Worm (Caenorhabditis elegans) whole organism, L1 larva: ENCODE data around the gene smg-4.

ENCODE experiments used
- C04F5.9 ChIP-seq: sonication (generic microtip); optimal IDR thresholded peaks from 2 replicates; lab custom pipeline; 2016; ENCODE audit warnings: missing genetic modification characterization, missing compliant biosample characterization
- F16B12.6 ChIP-seq: fragments of 150-350 bp; optimal IDR thresholded peaks from 2 replicates; lab custom pipeline; 2014; ENCODE audit warnings: missing biosample characterization, missing genetic modification characterization
- aha-1 ChIP-seq: fragments of 150-350 bp; optimal IDR thresholded peaks from 2 replicates; lab custom pipeline; 2014; ENCODE audit warnings: missing biosample characterization, missing genetic modification characterization
- ama-1 ChIP-seq: fragments of 150-350 bp; optimal IDR thresholded peaks from 2 replicates; lab custom pipeline; 2014
- ceh-82 ChIP-seq, 3 experiments: fragments of 150-350 bp in 1 of 3; sonication (generic microtip) in 2 of 3; optimal IDR thresholded peaks; 2 replicates each; lab custom pipeline; 2014 to 2017; ENCODE audit warnings: missing biosample characterization in 3 of 3, missing genetic modification characterization in 3 of 3
- ces-1 ChIP-seq: fragments of 150-350 bp; optimal IDR thresholded peaks from 2 replicates; lab custom pipeline; 2014; ENCODE audit warnings: missing biosample characterization, missing genetic modification reagents, missing genetic modification characterization
- efl-1 ChIP-seq, 4 experiments: fragments of 150-350 bp; optimal IDR thresholded peaks in 3 of 4; peaks in 1 of 4; 1 replicate in 1 of 4; 2 replicates in 3 of 4; lab custom pipeline; 2014; ENCODE audit warnings: missing biosample characterization in 2 of 4, missing genetic modification characterization in 2 of 4, missing genetic modification reagents in 2 of 4
- efl-3 ChIP-seq: fragments of 200-800 bp; sonication (Bioruptor generic); optimal IDR thresholded peaks from 2 replicates; lab custom pipeline; 2018; ENCODE audit warnings: mild to moderate bottlenecking, missing genetic modification characterization, missing compliant biosample characterization
- egl-27 ChIP-seq, 2 experiments: fragments of 150-350 bp in 1 of 2; sonication (generic microtip); optimal IDR thresholded peaks; 3 replicates each; lab custom pipeline; 2017 to 2018; ENCODE audit warnings: missing biosample characterization in 2 of 2, missing genetic modification characterization in 2 of 2, missing genetic modification reagents in 2 of 2
- elt-2 ChIP-seq: sonication (generic microtip); optimal IDR thresholded peaks from 2 replicates; lab custom pipeline; 2016; ENCODE audit warnings: missing genetic modification characterization, mild to moderate bottlenecking, inconsistent platforms, missing compliant biosample characterization, missing genetic modification reagents
- fkh-8 ChIP-seq: sonication (generic microtip); optimal IDR thresholded peaks from 2 replicates; lab custom pipeline; 2016; ENCODE audit warnings: mild to moderate bottlenecking, missing genetic modification characterization, missing compliant biosample characterization
- grh-1 ChIP-seq: fragments of 200-800 bp; sonication (Bioruptor generic); IDR thresholded peaks from 2 replicates; pipeline ENCODE4 v1.3.6; 2022; ENCODE audit warnings: missing genetic modification reagents, missing genetic modification characterization, missing compliant biosample characterization
- hlh-17 ChIP-seq: fragments of 200-800 bp; sonication (Bioruptor generic); optimal IDR thresholded peaks from 2 replicates; lab custom pipeline; 2018; ENCODE audit warnings: missing genetic modification characterization, mild to moderate bottlenecking, missing compliant biosample characterization, moderate library complexity, borderline replicate concordance
- irx-1 ChIP-seq: sonication (generic microtip); optimal IDR thresholded peaks from 2 replicates; lab custom pipeline; 2016; ENCODE audit warnings: missing genetic modification characterization, missing compliant biosample characterization
- lin-13 ChIP-seq: fragments of 150-350 bp; optimal IDR thresholded peaks from 2 replicates; lab custom pipeline; 2014; ENCODE audit warnings: missing biosample characterization, missing genetic modification reagents, missing genetic modification characterization
- lin-15B ChIP-seq: fragments of 150-350 bp; sonication (generic microtip); optimal IDR thresholded peaks from 3 replicates; lab custom pipeline; 2014; ENCODE audit warnings: missing biosample characterization, missing genetic modification characterization
- lir-3 ChIP-seq: sonication (generic microtip); optimal IDR thresholded peaks from 2 replicates; lab custom pipeline; 2016; ENCODE audit warnings: mild to moderate bottlenecking, missing genetic modification characterization, moderate library complexity, missing compliant biosample characterization; ENCODE audit not compliant: poor library complexity
- lsy-2 ChIP-seq, 2 experiments: fragments of 150-350 bp; optimal IDR thresholded peaks; 2 replicates each; lab custom pipeline; 2014; ENCODE audit warnings: missing biosample characterization in 2 of 2, missing genetic modification characterization in 2 of 2
- mab-9 ChIP-seq: fragments of 200-800 bp; sonication (Bioruptor generic); IDR thresholded peaks from 2 replicates; pipeline ENCODE4 v1.3.6; 2022; ENCODE audit warnings: missing genetic modification reagents, missing genetic modification characterization, missing compliant biosample characterization
- mef-2 ChIP-seq: fragments of 150-350 bp; optimal IDR thresholded peaks from 2 replicates; lab custom pipeline; 2014; ENCODE audit warnings: missing biosample characterization, missing genetic modification characterization
- nhr-19 ChIP-seq: fragments of 200-800 bp; sonication (Bioruptor generic); conservative IDR thresholded peaks from 2 replicates; pipeline ENCODE4 v1.3.6; 2022; ENCODE audit warnings: missing genetic modification characterization, missing compliant biosample characterization
- nhr-20 ChIP-seq: sonication (generic microtip); optimal IDR thresholded peaks from 2 replicates; lab custom pipeline; 2016; ENCODE audit warnings: mild to moderate bottlenecking, missing genetic modification characterization, missing compliant biosample characterization
- nhr-47 ChIP-seq: sonication (generic microtip); optimal IDR thresholded peaks from 2 replicates; lab custom pipeline; 2016; ENCODE audit warnings: mild to moderate bottlenecking, missing genetic modification characterization, moderate library complexity, missing compliant biosample characterization
- nhr-85 ChIP-seq: sonication (generic microtip); peaks from one replicate; lab custom pipeline; 2016; ENCODE audit warnings: missing genetic modification characterization, inconsistent platforms, missing compliant biosample characterization
- nhr-90 ChIP-seq: sonication (generic microtip); optimal IDR thresholded peaks from 2 replicates; lab custom pipeline; 2016; ENCODE audit warnings: mild to moderate bottlenecking, missing genetic modification characterization, missing compliant biosample characterization; ENCODE audit not compliant: poor library complexity
- pag-3 ChIP-seq: sonication (generic microtip); optimal IDR thresholded peaks from 2 replicates; lab custom pipeline; 2017; ENCODE audit warnings: missing genetic modification characterization, mild to moderate bottlenecking, missing compliant biosample characterization, antibody characterized with exemption, borderline replicate concordance; ENCODE audit not compliant: insufficient read depth
- pqm-1 ChIP-seq: sonication (generic microtip); optimal IDR thresholded peaks from 3 replicates; lab custom pipeline; 2017; ENCODE audit warnings: missing biosample characterization, missing genetic modification characterization
- sox-4 ChIP-seq: sonication (generic microtip); optimal IDR thresholded peaks from 2 replicates; lab custom pipeline; 2016; ENCODE audit warnings: missing genetic modification characterization, missing compliant biosample characterization
- sptf-1 ChIP-seq: fragments of 150-350 bp; optimal IDR thresholded peaks from 2 replicates; lab custom pipeline; 2014; ENCODE audit warnings: missing biosample characterization, missing genetic modification characterization
- sup-37 ChIP-seq: fragments of 200-800 bp; sonication (Bioruptor generic); optimal IDR thresholded peaks from 2 replicates; lab custom pipeline; 2018; ENCODE audit warnings: mild to moderate bottlenecking, missing genetic modification characterization, missing compliant biosample characterization
- unc-86 ChIP-seq: sonication (generic microtip); optimal IDR thresholded peaks from 2 replicates; lab custom pipeline; 2016; ENCODE audit warnings: missing genetic modification characterization, missing compliant biosample characterization
- vab-15 ChIP-seq: sonication (generic microtip); optimal IDR thresholded peaks from 2 replicates; lab custom pipeline; 2017; ENCODE audit warnings: missing genotype, mild to moderate bottlenecking, missing genetic modification characterization, missing compliant biosample characterization
- zag-1 ChIP-seq: fragments of 150-350 bp; optimal IDR thresholded peaks from 2 replicates; lab custom pipeline; 2014; ENCODE audit warnings: missing biosample characterization, missing genetic modification characterization
- zip-4 ChIP-seq: fragments of 200-800 bp; sonication (Bioruptor generic); optimal IDR thresholded peaks from 2 replicates; lab custom pipeline; 2018; ENCODE audit warnings: mild to moderate bottlenecking, missing genetic modification characterization, moderate library complexity, missing compliant biosample characterization
- ztf-11 ChIP-seq, 2 experiments: sonication (generic microtip); optimal IDR thresholded peaks; 2 replicates each; lab custom pipeline; 2016 to 2017; ENCODE audit warnings: missing genetic modification characterization in 2 of 2, missing biosample characterization in 1 of 2, missing compliant biosample characterization in 1 of 2

Gene smg-4

DNA sequence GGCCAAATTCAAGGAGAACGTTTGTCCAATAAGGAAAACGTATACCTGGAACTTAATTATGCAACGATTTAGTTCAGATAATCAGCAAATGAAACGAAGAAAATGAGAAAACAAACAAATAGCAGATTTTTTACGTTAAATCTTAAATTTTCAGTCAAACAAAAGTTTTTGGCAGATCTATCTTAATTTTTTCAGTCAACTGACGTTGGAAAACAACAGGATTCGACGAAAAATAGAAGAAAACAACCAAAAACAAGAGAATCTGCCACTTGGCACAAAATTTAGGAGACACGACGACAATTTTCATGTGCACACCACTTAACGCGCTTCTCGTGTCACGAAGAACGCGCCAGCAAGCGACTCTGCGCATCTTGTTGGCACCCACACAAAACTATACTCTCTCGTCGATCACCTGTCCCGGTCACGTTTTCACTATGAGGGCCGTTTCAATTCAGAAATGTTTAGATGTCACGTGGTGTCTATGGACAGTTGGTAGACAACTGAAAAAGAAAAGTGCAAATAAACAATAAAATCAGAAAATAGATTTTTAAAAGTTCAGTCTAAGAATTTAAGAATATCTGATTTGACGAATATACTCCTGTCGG lies 12.2 kb upstream of the smg-4 start, which contains the start of gene ztf-7 (continued):
- peak; percentile 66 for TF ChIP-seq efl-3
- TF ChIP-seq lsy-2 (tag; optimal IDR thresholded peaks at IDR 0.05; lab: Kevin White, UChicago): peak; percentile 95 to 96
- TF ChIP-seq mab-9 (GFP tag; lab: Robert Waterston, UW): peak; percentile 92
- peak; percentile 86 for TF ChIP-seq lir-3 (tag; lab: Kevin White, UChicago)
- TF ChIP-seq lin-13: peak; percentile 97
- TF ChIP-seq hlh-17 (GFP tag; lab: Kevin White, UChicago): no peak
- TF ChIP-seq ces-1 (GFP tag; lab: Kevin White, UChicago): no peak
- TF ChIP-seq C04F5.9 (tag; lab: Kevin White, UChicago): peak; percentile 85
- TF ChIP-seq elt-2: peak; percentile 95
- TF ChIP-seq zag-1 (tag; lab: Kevin White, UChicago): no peak
- TF ChIP-seq vab-15: peak; percentile 77
- peak; percentile 99 for TF ChIP-seq fkh-8 (tag; lab: Kevin White, UChicago)
- TF ChIP-seq pag-3 (tag; lab: Kevin White, UChicago): peak; percentile 55
- TF ChIP-seq zip-4 (GFP tag; lab: Kevin White, UChicago): peak; percentile 82
- TF ChIP-seq mef-2 (tag; lab: Kevin White, UChicago): peak; percentile 90
- TF ChIP-seq unc-86 (tag; lab: Kevin White, UChicago): peak; percentile 97
- peak in 1 of 2 experiments; percentile 87 for TF ChIP-seq ztf-11 (tag; optimal IDR thresholded peaks at IDR 0.05; lab: Kevin White, UChicago)
- TF ChIP-seq F16B12.6 (tag; lab: Kevin White, UChicago): peak; percentile 69
- TF ChIP-seq efl-1 (optimal IDR thresholded peaks at IDR 0.05; lab: Kevin White, UChicago): peak; percentile 91 to 93
- TF ChIP-seq efl-1 (GFP tag; optimal IDR thresholded peaks at IDR 0.05 in 1 of 2; lab: Kevin White, UChicago): peak; percentile 83 to 99
- TF ChIP-seq pqm-1 (tag; lab: Kevin White, UChicago): no peak
- TF ChIP-seq irx-1 (tag; lab: Kevin White, UChicago): peak; percentile 97
- peak; percentile 99 for TF ChIP-seq nhr-47 (tag; lab: Kevin White, UChicago)
- peak; percentile 75 for TF ChIP-seq lin-15B
- TF ChIP-seq nhr-20 (tag; lab: Kevin White, UChicago): peak; percentile 100
- TF ChIP-seq sox-4: peak; percentile 86
- TF ChIP-seq aha-1 (tag; lab: Kevin White, UChicago): peak; percentile 83
- peak; percentile 98 for TF ChIP-seq sup-37 (GFP tag; lab: Kevin White, UChicago)
- peak; percentile 99 for TF ChIP-seq nhr-85 (tag; lab: Kevin White, UChicago)
- TF ChIP-seq egl-27 (tag; optimal IDR thresholded peaks at IDR 0.05; lab: Kevin White, UChicago): no peak
- TF ChIP-seq nhr-19 (GFP tag; lab: Robert Waterston, UW): peak; percentile 99
- no peak for TF ChIP-seq sptf-1
- TF ChIP-seq, all 84 proteins: peak for 65

DNA sequence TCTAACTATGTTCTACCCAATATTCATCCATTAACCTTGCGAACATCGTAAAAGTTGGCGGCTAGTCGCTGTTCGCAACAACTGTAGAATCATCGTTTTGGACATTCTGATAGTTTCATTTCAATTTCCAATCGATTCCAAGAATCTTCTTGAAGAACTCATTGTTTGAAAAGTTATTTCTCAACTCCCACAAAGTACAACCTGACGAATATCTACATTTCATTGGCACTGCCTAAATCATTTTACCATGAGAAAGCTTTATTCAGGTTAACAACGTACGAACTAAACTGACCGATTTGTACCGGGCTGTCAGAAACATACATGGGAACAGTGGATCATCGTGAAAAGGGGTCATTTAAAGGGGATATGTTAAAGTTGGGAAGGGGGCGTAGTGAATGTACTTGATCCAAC lies 9.2 kb upstream of the smg-4 start, which contains the start of gene F46B6.6:
TSS of gene F46B6.6 (minus strand) at position 148 of the 411 bp plus-strand sequence.
- peak; percentile 15 for TF ChIP-seq nhr-47 (tag; lab: Kevin White, UChicago)
- no peak for TF ChIP-seq ceh-82 (tag; optimal IDR thresholded peaks at IDR 0.05; lab: Kevin White, UChicago)
- peak; percentile 70 for TF ChIP-seq ama-1 (lab: Kevin White, UChicago)
- peak; percentile 1 for TF ChIP-seq elt-2
- peak in 1 of 2 experiments; percentile 1 for TF ChIP-seq efl-1 (optimal IDR thresholded peaks at IDR 0.05; lab: Kevin White, UChicago)
- peak in 1 of 2 experiments; percentile 88 for TF ChIP-seq efl-1 (GFP tag; optimal IDR thresholded peaks at IDR 0.05 in 1 of 2; lab: Kevin White, UChicago)
- no peak for TF ChIP-seq ces-1 (GFP tag; lab: Kevin White, UChicago)
- TF ChIP-seq nhr-85 (tag; lab: Kevin White, UChicago): peak; percentile 39
- TF ChIP-seq ztf-11 (tag; optimal IDR thresholded peaks at IDR 0.05; lab: Kevin White, UChicago): peak in 1 of 2 experiments; percentile 5
- TF ChIP-seq nhr-90 (tag; lab: Kevin White, UChicago): peak; percentile 7

DNA sequence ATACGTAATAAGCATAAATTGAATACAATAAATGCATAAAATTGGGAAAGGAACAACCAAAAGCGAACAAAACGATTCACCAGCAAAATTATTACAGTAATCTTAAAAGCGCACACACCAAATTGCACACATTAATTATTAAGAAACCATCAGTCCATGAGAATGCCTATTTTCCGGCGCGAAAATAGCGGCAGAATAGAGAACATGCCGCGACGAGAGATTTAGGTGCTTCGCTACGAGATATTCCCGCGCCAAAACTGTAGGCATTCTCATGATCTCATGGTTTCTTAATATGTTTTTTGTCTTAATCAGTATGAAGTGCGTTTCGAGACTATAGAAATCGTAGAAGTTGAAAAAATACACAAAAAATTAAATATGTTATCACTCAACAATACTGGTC lies 6.7 kb upstream of the smg-4 start:
- TF ChIP-seq unc-86 (tag; lab: Kevin White, UChicago) (no peak), grh-1 (no peak), nhr-20 (tag; lab: Kevin White, UChicago) (no peak), egl-27 (tag; optimal IDR thresholded peaks at IDR 0.05; lab: Kevin White, UChicago) (no peak), F16B12.6 (tag; lab: Kevin White, UChicago) (no peak)
